Worm (Caenorhabditis elegans): ENCODE results near the gene dmsr-9.

dmsr-9 gene

ce11 chrV:6793744-6794239 is 5.7 kb downstream of the dmsr-9 start, which contains the start of gene ZC404.1:
ZC404.1 (plus strand) TSS chrV:6794189.
- peak; percentile 1 for TF ChIP-seq unc-86 (tag; optimal IDR thresholded peaks at IDR 0.05)
- no peak for TF ChIP-seq ceh-8 (GFP tag; optimal IDR thresholded peaks at IDR 0.05)
- TF ChIP-seq efl-1 (optimal IDR thresholded peaks at IDR 0.05), result peak; percentile 3 to 8
- peak in 1 of 2 experiments; percentile 49 for TF ChIP-seq efl-1 (GFP tag; optimal IDR thresholded peaks at IDR 0.05 in 1 of 2)
- no peak for TF ChIP-seq skn-1 (tag; optimal IDR thresholded peaks at IDR 0.05)
- TF ChIP-seq fkh-8 (tag; optimal IDR thresholded peaks at IDR 0.05), result peak; percentile 64
- TF ChIP-seq C16A3.4 (tag; optimal IDR thresholded peaks at IDR 0.05), result no peak
- TF ChIP-seq nhr-77 (tag; optimal IDR thresholded peaks at IDR 0.05), result no peak
- no peak for TF ChIP-seq nhr-20 (tag; optimal IDR thresholded peaks at IDR 0.05)
- TF ChIP-seq nhr-12 (tag; optimal IDR thresholded peaks at IDR 0.05), result no peak
- no peak for TF ChIP-seq zip-4 (GFP tag; optimal IDR thresholded peaks at IDR 0.05)
- peak; percentile 24 for TF ChIP-seq snpc-4 (tag; optimal IDR thresholded peaks at IDR 0.05)
- peak; percentile 36 for TF ChIP-seq nhr-71 (tag; optimal IDR thresholded peaks at IDR 0.05)
- TF ChIP-seq ztf-11 (tag; optimal IDR thresholded peaks at IDR 0.05), result no peak
- no peak for TF ChIP-seq unc-62 (GFP tag; optimal IDR thresholded peaks at IDR 0.05)
- no peak for TF ChIP-seq mab-9 (GFP tag; IDR thresholded peaks at IDR 0.05)
- TF ChIP-seq ceh-82 (tag; optimal IDR thresholded peaks at IDR 0.05), result peak in 1 of 3 experiments; percentile 23
- peak in 1 of 2 experiments; percentile 22 for TF ChIP-seq lsy-2 (tag; optimal IDR thresholded peaks at IDR 0.05)
- TF ChIP-seq lin-14 (GFP tag; optimal IDR thresholded peaks at IDR 0.05), result peak; percentile 74
- peak in 1 of 2 experiments; percentile 3 for TF ChIP-seq lin-35 (GFP tag; optimal IDR thresholded peaks at IDR 0.05)
- peak; percentile 12 for TF ChIP-seq nhr-47 (tag; optimal IDR thresholded peaks at IDR 0.05)
- peak; percentile 21 for TF ChIP-seq swsn-7 (tag; optimal IDR thresholded peaks at IDR 0.05)

DNA sequence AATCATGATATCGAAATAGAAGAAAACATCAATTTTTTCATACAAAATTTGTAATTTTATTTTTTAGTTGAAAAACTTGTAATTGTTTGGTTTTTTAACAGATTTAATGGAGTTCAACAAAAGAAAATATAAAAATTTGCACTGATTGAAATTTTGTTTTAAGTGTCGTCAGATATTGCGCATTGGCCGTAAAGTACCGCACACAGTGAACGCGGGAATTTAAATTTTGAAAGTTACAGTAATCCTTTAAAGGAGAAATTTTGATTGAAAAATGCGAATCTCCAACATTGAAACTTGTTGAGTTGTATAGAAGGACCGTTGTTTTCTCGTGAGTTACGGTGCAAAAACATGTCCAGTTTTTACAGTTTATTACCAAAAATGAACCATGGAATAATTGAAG is 6.5 kb downstream of the dmsr-9 start:
- TF ChIP-seq ama-1 (optimal IDR thresholded peaks at IDR 0.05) (no peak), F16B12.6 (tag; optimal IDR thresholded peaks at IDR 0.05) (peak; percentile 31), skn-1 (tag; optimal IDR thresholded peaks at IDR 0.05) (no peak), ceh-90 (tag; optimal IDR thresholded peaks at IDR 0.05) (no peak), snpc-4 (tag; optimal IDR thresholded peaks at IDR 0.05) (no peak), sox-4 (tag; optimal IDR thresholded peaks at IDR 0.05) (no peak), efl-1 (optimal IDR thresholded peaks at IDR 0.05) (peak in 1 of 2 experiments; percentile 48), efl-1 (GFP tag; optimal IDR thresholded peaks at IDR 0.05 in 1 of 2) (peak; percentile 8 to 64), lsy-2 (tag; optimal IDR thresholded peaks at IDR 0.05) (peak in 1 of 2 experiments; percentile 41), dsc-1 (tag; optimal IDR thresholded peaks at IDR 0.05) (no peak), nhr-12 (tag; optimal IDR thresholded peaks at IDR 0.05) (no peak), lir-3 (tag; optimal IDR thresholded peaks at IDR 0.05; ENCODE audit: poor library complexity) (no peak), hlh-4 (tag; optimal IDR thresholded peaks at IDR 0.05) (no peak), nhr-11 (tag; optimal IDR thresholded peaks at IDR 0.05) (no peak), C16A3.4 (tag; optimal IDR thresholded peaks at IDR 0.05) (no peak), ceh-63 (GFP tag; optimal IDR thresholded peaks at IDR 0.05) (no peak), dpl-1 (GFP tag; optimal IDR thresholded peaks at IDR 0.05) (peak in 2 of 3 experiments; percentile 26 to 70), lin-35 (GFP tag; optimal IDR thresholded peaks at IDR 0.05) (peak; percentile 7 to 60), vab-15 (tag; optimal IDR thresholded peaks at IDR 0.05) (no peak)

DNA sequence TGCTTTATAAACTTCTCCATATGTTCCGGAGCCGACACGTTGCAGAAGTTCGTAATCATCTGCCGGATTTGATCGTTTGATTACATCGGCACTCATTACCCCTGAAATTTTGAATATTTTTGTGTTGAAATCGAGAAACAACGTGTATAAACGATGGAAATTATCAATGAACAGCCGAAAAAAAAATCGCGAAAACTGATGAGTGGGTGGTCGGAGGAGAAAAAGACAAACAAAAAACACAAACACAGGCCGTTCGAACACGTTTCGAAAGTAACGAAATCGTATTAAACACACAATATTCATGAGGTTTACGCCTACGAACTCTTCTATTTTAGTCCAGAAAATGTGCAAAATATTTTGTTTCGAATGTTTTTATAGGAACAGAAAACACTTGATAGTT is 6.9 kb downstream of the dmsr-9 start, which contains the start of gene gck-2:
TSS of gene gck-2 (minus strand) at position 101 of the 400 bp plus-strand sequence.
- no peak for TF ChIP-seq xbp-1 (tag; optimal IDR thresholded peaks at IDR 0.05)
- no peak for TF ChIP-seq lin-15B (tag; optimal IDR thresholded peaks at IDR 0.05)
- no peak for TF ChIP-seq sox-4 (tag; optimal IDR thresholded peaks at IDR 0.05)
- TF ChIP-seq egl-27 (tag; optimal IDR thresholded peaks at IDR 0.05), result no peak
- no peak for TF ChIP-seq vab-15 (tag; optimal IDR thresholded peaks at IDR 0.05)
- TF ChIP-seq lin-14 (GFP tag; optimal IDR thresholded peaks at IDR 0.05), result no peak
- TF ChIP-seq lir-3 (tag; optimal IDR thresholded peaks at IDR 0.05; ENCODE audit: poor library complexity), result no peak
- no peak for TF ChIP-seq nhr-71 (tag; optimal IDR thresholded peaks at IDR 0.05)
- TF ChIP-seq dpl-1 (GFP tag; optimal IDR thresholded peaks at IDR 0.05), result no peak
- no peak for TF ChIP-seq nhr-12 (tag; optimal IDR thresholded peaks at IDR 0.05)
- TF ChIP-seq unc-98 (GFP tag; IDR thresholded peaks at IDR 0.05), result no peak
- TF ChIP-seq lin-39 (tag; optimal IDR thresholded peaks at IDR 0.05), result no peak
- TF ChIP-seq ets-5 (GFP tag; IDR thresholded peaks at IDR 0.05), result no peak

All from whole organism, L1 larva.